Worm (Caenorhabditis elegans) whole organism, L4 larva: Measurements from ENCODE around the gene tofu-6.

ENCODE experiments used
- D1046.2 ChIP-seq: fragments of 200-800 bp; sonication (Bioruptor generic); IDR thresholded peaks from 2 replicates; pipeline ENCODE4 v1.3.6; 2022; ENCODE audit warnings: missing genetic modification characterization, missing compliant biosample characterization
- F37D6.2 ChIP-seq: sonication (generic microtip); optimal IDR thresholded peaks from 2 replicates; lab custom pipeline; 2016; ENCODE audit warnings: mild to moderate bottlenecking, missing genetic modification characterization, missing compliant biosample characterization
- F44E2.7 ChIP-seq: fragments of 200-800 bp; sonication (Bioruptor generic); IDR thresholded peaks from 2 replicates; pipeline ENCODE4 v2.1.2; 2022; ENCODE audit warnings: missing genetic modification characterization, missing compliant biosample characterization
- R02D3.7 ChIP-seq: fragments of 150-350 bp; sonication (generic microtip); optimal IDR thresholded peaks from 3 replicates; lab custom pipeline; 2014; ENCODE audit warnings: missing biosample characterization, missing genetic modification characterization
- T26A8.4 ChIP-seq: fragments of 200-800 bp; sonication (Bioruptor generic); IDR thresholded peaks from 2 replicates; pipeline ENCODE4 v1.3.6; 2022; ENCODE audit warnings: missing genetic modification characterization, missing compliant biosample characterization
- aha-1 ChIP-seq: fragments of 150-350 bp; peaks from one replicate; lab custom pipeline; 2014; ENCODE audit warnings: missing biosample characterization, missing genetic modification characterization
- arid-1 ChIP-seq: fragments of 200-800 bp; sonication (Bioruptor generic); conservative IDR thresholded peaks from 2 replicates; pipeline ENCODE4 v1.3.6; 2022; ENCODE audit warnings: missing genetic modification reagents, missing genetic modification characterization, missing compliant biosample characterization
- attf-4 ChIP-seq: sonication (generic microtip); optimal IDR thresholded peaks from 3 replicates; lab custom pipeline; 2017; ENCODE audit warnings: missing biosample characterization, missing genetic modification characterization
- ceh-20 ChIP-seq: fragments of 200-800 bp; sonication (Bioruptor generic); IDR thresholded peaks from 2 replicates; pipeline ENCODE4 v1.3.6; 2022; ENCODE audit warnings: missing genetic modification reagents, missing genetic modification characterization, missing compliant biosample characterization
- ceh-82 ChIP-seq: sonication (generic microtip); optimal IDR thresholded peaks from 2 replicates; lab custom pipeline; 2017; ENCODE audit warnings: missing biosample characterization, missing genetic modification characterization
- ces-1 ChIP-seq: fragments of 150-350 bp; sonication (generic microtip); optimal IDR thresholded peaks from 4 replicates; lab custom pipeline; 2014; ENCODE audit warnings: missing biosample characterization, missing genetic modification reagents, missing genetic modification characterization
- cey-2 ChIP-seq: sonication (generic microtip); optimal IDR thresholded peaks from 3 replicates; lab custom pipeline; 2017; ENCODE audit warnings: missing genetic modification characterization, mild to moderate bottlenecking, missing compliant biosample characterization, antibody characterized with exemption, borderline replicate concordance; ENCODE audit not compliant: insufficient read depth
- ctbp-1 ChIP-seq: fragments of 200-800 bp; sonication (Bioruptor generic); IDR thresholded peaks from 2 replicates; pipeline ENCODE4 v1.3.6; 2022; ENCODE audit warnings: missing genetic modification reagents, missing genetic modification characterization, missing compliant biosample characterization
- daf-12 ChIP-seq: fragments of 150-350 bp; optimal IDR thresholded peaks from 2 replicates; lab custom pipeline; 2014; ENCODE audit warnings: missing biosample characterization, missing genetic modification reagents, missing genetic modification characterization
- daf-16 ChIP-seq, 3 experiments: sonication (generic microtip); optimal IDR thresholded peaks; 2 replicates each; lab custom pipeline; 2016 to 2017; ENCODE audit warnings: missing genetic modification characterization in 3 of 3, missing genetic modification reagents in 3 of 3, mild to moderate bottlenecking in 2 of 3, missing compliant biosample characterization in 2 of 3, missing biosample characterization in 1 of 3, moderate library complexity in 1 of 3
- dpl-1 ChIP-seq: fragments of 150-350 bp; optimal IDR thresholded peaks from 2 replicates; lab custom pipeline; 2014; ENCODE audit warnings: missing biosample characterization, missing genetic modification reagents, missing genetic modification characterization
- duxl-1 ChIP-seq: sonication (generic microtip); optimal IDR thresholded peaks from 2 replicates; lab custom pipeline; 2016; ENCODE audit warnings: mild to moderate bottlenecking, missing genetic modification characterization, moderate library complexity, missing compliant biosample characterization; ENCODE audit not compliant: poor library complexity
- egl-27 ChIP-seq: sonication (generic microtip); optimal IDR thresholded peaks from 3 replicates; lab custom pipeline; 2017; ENCODE audit warnings: missing biosample characterization, missing genetic modification reagents, missing genetic modification characterization
- fkh-10 ChIP-seq: fragments of 150-350 bp; optimal IDR thresholded peaks from 2 replicates; lab custom pipeline; 2014; ENCODE audit warnings: missing biosample characterization, missing genetic modification reagents, missing genetic modification characterization
- hif-1 ChIP-seq, 2 experiments: sonication (generic microtip); optimal IDR thresholded peaks; 2 replicates each; lab custom pipeline; 2016 to 2017; ENCODE audit warnings: missing compliant biosample characterization in 2 of 2, missing genetic modification characterization in 2 of 2, missing genetic modification reagents in 2 of 2, missing genotype in 2 of 2, mild to moderate bottlenecking in 1 of 2
- jun-1 ChIP-seq: fragments of 150-350 bp; optimal IDR thresholded peaks from 2 replicates; lab custom pipeline; 2014; ENCODE audit warnings: missing biosample characterization, missing genetic modification reagents, missing genetic modification characterization
- lin-29 ChIP-seq: fragments of 200-800 bp; sonication (Bioruptor generic); IDR thresholded peaks from 2 replicates; pipeline ENCODE4 v1.3.6; 2022; ENCODE audit warnings: missing genetic modification reagents, missing genetic modification characterization, missing compliant biosample characterization
- lin-38 ChIP-seq: fragments of 200-800 bp; sonication (Bioruptor generic); IDR thresholded peaks from 2 replicates; pipeline ENCODE4 v1.3.6; 2022; ENCODE audit warnings: missing genetic modification reagents, missing genetic modification characterization, missing compliant biosample characterization
- lin-39 ChIP-seq: fragments of 150-350 bp; optimal IDR thresholded peaks from 2 replicates; lab custom pipeline; 2014; ENCODE audit warnings: missing biosample characterization, missing genetic modification reagents, missing genetic modification characterization
- lsy-2 ChIP-seq, 2 experiments: fragments of 150-350 bp in 1 of 2; sonication (generic microtip) in 1 of 2; optimal IDR thresholded peaks; 2 replicates each; lab custom pipeline; 2014 to 2017; ENCODE audit warnings: missing biosample characterization in 2 of 2, missing genetic modification characterization in 2 of 2
- madf-5 ChIP-seq, 2 experiments: fragments of 200-800 bp; sonication (Bioruptor generic); IDR thresholded peaks; 2 replicates each; pipeline ENCODE4 v1.3.6; 2022; ENCODE audit warnings: missing compliant biosample characterization in 2 of 2, missing genetic modification characterization in 2 of 2
- mep-1 ChIP-seq: fragments of 150-350 bp; sonication (generic microtip); optimal IDR thresholded peaks from 3 replicates; lab custom pipeline; 2014; ENCODE audit warnings: missing biosample characterization, missing genetic modification characterization
- mxl-2 ChIP-seq: fragments of 200-800 bp; sonication (Bioruptor generic); conservative IDR thresholded peaks from 2 replicates; pipeline ENCODE4 v1.3.6; 2022; ENCODE audit warnings: missing genetic modification reagents, missing genetic modification characterization, missing compliant biosample characterization
- nhr-11 ChIP-seq: fragments of 150-350 bp; optimal IDR thresholded peaks from 2 replicates; lab custom pipeline; 2014; ENCODE audit warnings: missing biosample characterization, missing genetic modification characterization
- nhr-48 ChIP-seq: sonication (generic microtip); optimal IDR thresholded peaks from 2 replicates; lab custom pipeline; 2016; ENCODE audit warnings: mild to moderate bottlenecking, missing genetic modification characterization, missing compliant biosample characterization
- nhr-76 ChIP-seq: fragments of 150-350 bp; optimal IDR thresholded peaks from 2 replicates; lab custom pipeline; 2014; ENCODE audit warnings: missing biosample characterization, missing genetic modification characterization
- pqm-1 ChIP-seq: sonication (generic microtip); optimal IDR thresholded peaks from 2 replicates; lab custom pipeline; 2017; ENCODE audit warnings: missing biosample characterization, missing genetic modification characterization
- rbr-2 ChIP-seq: sonication (generic microtip); optimal IDR thresholded peaks from 2 replicates; lab custom pipeline; 2016; ENCODE audit warnings: missing genotype, missing genetic modification characterization, missing compliant biosample characterization
- sdz-12 ChIP-seq: fragments of 200-800 bp; sonication (Bioruptor generic); optimal IDR thresholded peaks from 2 replicates; lab custom pipeline; 2018; ENCODE audit warnings: mild to moderate bottlenecking, missing genetic modification characterization, missing compliant biosample characterization
- set-16 ChIP-seq: fragments of 200-800 bp; sonication (Bioruptor generic); IDR thresholded peaks from 2 replicates; pipeline ENCODE4 v1.3.6; 2022; ENCODE audit warnings: missing genetic modification reagents, missing genetic modification characterization, missing compliant biosample characterization
- spr-3 ChIP-seq: fragments of 200-800 bp; sonication (Bioruptor generic); optimal IDR thresholded peaks from 2 replicates; lab custom pipeline; 2018; ENCODE audit warnings: mild to moderate bottlenecking, missing genetic modification characterization, missing compliant biosample characterization
- tra-1 ChIP-seq: fragments of 200-800 bp; sonication (Bioruptor generic); IDR thresholded peaks from 2 replicates; pipeline ENCODE4 v1.3.6; 2022; ENCODE audit warnings: missing genetic modification reagents, missing genetic modification characterization, missing compliant biosample characterization
- unc-62 ChIP-seq, 3 experiments: fragments of 150-350 bp in 1 of 3; sonication (generic microtip); optimal IDR thresholded peaks in 2 of 3; peaks in 1 of 3; 1 replicate in 1 of 3; 2 replicates in 2 of 3; lab custom pipeline; 2014 to 2017; ENCODE audit warnings: missing biosample characterization in 3 of 3, missing genetic modification characterization in 3 of 3, missing genetic modification reagents in 3 of 3, missing genotype in 1 of 3
- vab-7 ChIP-seq: fragments of 200-800 bp; sonication (Bioruptor generic); IDR thresholded peaks from 2 replicates; pipeline ENCODE4 v1.3.6; 2022; ENCODE audit warnings: missing genetic modification reagents, missing genetic modification characterization, missing compliant biosample characterization
- zfp-3 ChIP-seq: fragments of 200-800 bp; sonication (Bioruptor generic); conservative IDR thresholded peaks from 2 replicates; pipeline ENCODE4 v1.3.6; 2022; ENCODE audit warnings: missing genetic modification reagents, missing genetic modification characterization, missing compliant biosample characterization
- zip-11 ChIP-seq: fragments of 200-800 bp; sonication (Bioruptor generic); IDR thresholded peaks from 2 replicates; pipeline ENCODE4 v1.3.6; 2022; ENCODE audit warnings: missing genetic modification characterization, missing compliant biosample characterization
- zip-2 ChIP-seq: fragments of 150-350 bp; optimal IDR thresholded peaks from 2 replicates; lab custom pipeline; 2014; ENCODE audit warnings: missing biosample characterization, missing genetic modification characterization

Gene tofu-6

ce11 chrII:5407548-5407947 lies 13.5 kb upstream of the tofu-6 start, which contains the start of gene clec-141:
Gene clec-141 (minus strand): TSS chrII:5407648.
- no peak for TF ChIP-seq daf-16 (GFP tag; optimal IDR thresholded peaks at IDR 0.05; lab: Kevin White, UChicago)
- TF ChIP-seq daf-16 (tag; optimal IDR thresholded peaks at IDR 0.05; lab: Kevin White, UChicago), result no peak
- no peak for TF ChIP-seq lin-29
- no peak for TF ChIP-seq attf-4 (tag; lab: Kevin White, UChicago)
- TF ChIP-seq mep-1, result no peak
- TF ChIP-seq tra-1 (GFP tag; lab: Robert Waterston, UW), result no peak
- TF ChIP-seq lsy-2 (tag; optimal IDR thresholded peaks at IDR 0.05; lab: Kevin White, UChicago), result no peak
- no peak for TF ChIP-seq egl-27 (tag; lab: Kevin White, UChicago)
- no peak for TF ChIP-seq F44E2.7
- TF ChIP-seq ceh-20 (GFP tag; lab: Robert Waterston, UW), result no peak
- TF ChIP-seq zip-11, result no peak
- TF ChIP-seq duxl-1 (tag; lab: Kevin White, UChicago), result no peak
- TF ChIP-seq jun-1, result no peak
- no peak for TF ChIP-seq set-16 (GFP tag; lab: Robert Waterston, UW)
- TF ChIP-seq fkh-10, result no peak
- no peak for TF ChIP-seq cey-2 (tag; lab: Kevin White, UChicago)

- TF ChIP-seq vab-7 (no peak), lin-38 (GFP tag; lab: Robert Waterston, UW) (no peak), hif-1 (tag; optimal IDR thresholded peaks at IDR 0.05; lab: Kevin White, UChicago) (no peak), pqm-1 (tag; lab: Kevin White, UChicago) (no peak), egl-27 (tag; lab: Kevin White, UChicago) (no peak), lsy-2 (tag; optimal IDR thresholded peaks at IDR 0.05; lab: Kevin White, UChicago) (no peak), ctbp-1 (no peak), R02D3.7 (no peak), ces-1 (GFP tag; lab: Kevin White, UChicago) (no peak), daf-12 (tag; lab: Kevin White, UChicago) (no peak)
These were observed 12.1 kb upstream of the tofu-6 start, which contains the start of the genes EEED8.12 and EEED8.4 for ce11 chrII:5408924-5409323. Gene EEED8.12 (minus strand): TSS chrII:5409024. Gene EEED8.4 (plus strand): TSS chrII:5409319.

ce11 chrII:5412467-5412866 lies 8.6 kb upstream of the tofu-6 start, which contains the start of the genes EEED8.13 and EEED8.18:
Gene EEED8.13 (minus strand): TSS chrII:5412567.
Gene EEED8.18 (minus strand): TSS chrII:5412610.
- no peak for TF ChIP-seq D1046.2
- no peak for TF ChIP-seq zip-2 (tag; lab: Kevin White, UChicago)
- TF ChIP-seq lin-39, result no peak
- TF ChIP-seq zfp-3 (GFP tag; lab: Robert Waterston, UW), result no peak
- no peak for TF ChIP-seq set-16 (GFP tag; lab: Robert Waterston, UW)
- no peak for TF ChIP-seq arid-1
- TF ChIP-seq unc-62 (GFP tag; optimal IDR thresholded peaks at IDR 0.05 in 1 of 2; lab: Kevin White, UChicago), result no peak
- no peak for TF ChIP-seq unc-62 (tag; optimal IDR thresholded peaks at IDR 0.05; lab: Kevin White, UChicago)
- no peak for TF ChIP-seq rbr-2 (tag; lab: Kevin White, UChicago)
- no peak for TF ChIP-seq spr-3 (GFP tag; lab: Kevin White, UChicago)
- TF ChIP-seq T26A8.4 (GFP tag; lab: Robert Waterston, UW), result no peak
- no peak for TF ChIP-seq nhr-11 (tag; lab: Kevin White, UChicago)
- no peak for TF ChIP-seq madf-5 (GFP tag; IDR thresholded peaks at IDR 0.05; lab: Robert Waterston, UW)
- no peak for TF ChIP-seq aha-1 (tag; lab: Kevin White, UChicago)
- no peak for TF ChIP-seq dpl-1 (GFP tag; lab: Kevin White, UChicago)

- TF ChIP-seq sdz-12 (GFP tag; lab: Kevin White, UChicago), result no peak
- no peak for TF ChIP-seq nhr-76 (tag; lab: Kevin White, UChicago)
- no peak for TF ChIP-seq arid-1
- no peak for TF ChIP-seq nhr-48 (tag; lab: Kevin White, UChicago)
- TF ChIP-seq dpl-1 (GFP tag; lab: Kevin White, UChicago), result no peak
- no peak for TF ChIP-seq ceh-82 (tag; lab: Kevin White, UChicago)
- no peak for TF ChIP-seq mxl-2
- no peak for TF ChIP-seq F37D6.2 (tag; lab: Kevin White, UChicago)
These were observed 7.0 kb upstream of the tofu-6 start, which contains the start of the genes EEED8.14 and EEED8.3 for ce11 chrII:5414040-5414439. Gene EEED8.14 (minus strand): TSS chrII:5414052. Gene EEED8.3 (plus strand): TSS chrII:5414276.
